Worm (Caenorhabditis elegans) whole organism, mixed stage, embryonic: ENCODE data around the gene srw-67.

ENCODE experiments used
- blmp-1 ChIP-seq: fragments of 150-350 bp; optimal IDR thresholded peaks from 2 replicates; lab custom pipeline; 2014; ENCODE audit warnings: missing biosample characterization, missing genetic modification characterization
- ces-1 ChIP-seq: fragments of 150-350 bp; optimal IDR thresholded peaks from 2 replicates; lab custom pipeline; 2014; ENCODE audit warnings: missing biosample characterization, missing genetic modification reagents, missing genetic modification characterization
- flh-1 ChIP-seq: fragments of 200-800 bp; sonication (Bioruptor generic); optimal IDR thresholded peaks from 2 replicates; lab custom pipeline; 2018; ENCODE audit warnings: mild to moderate bottlenecking, missing genetic modification characterization, moderate library complexity, missing compliant biosample characterization
- lin-13 ChIP-seq: fragments of 150-350 bp; optimal IDR thresholded peaks from 2 replicates; lab custom pipeline; 2014; ENCODE audit warnings: missing biosample characterization, missing genetic modification characterization
- nhr-12 ChIP-seq: fragments of 150-350 bp; optimal IDR thresholded peaks from 2 replicates; lab custom pipeline; 2014; ENCODE audit warnings: missing biosample characterization, missing genetic modification characterization
- pha-4 ChIP-seq: fragments of 150-350 bp; optimal IDR thresholded peaks from 2 replicates; lab custom pipeline; 2018; ENCODE audit warnings: missing biosample characterization, missing genetic modification reagents, missing genetic modification characterization
- sem-2 ChIP-seq: fragments of 200-800 bp; sonication (Bioruptor generic); optimal IDR thresholded peaks from 2 replicates; lab custom pipeline; 2018; ENCODE audit warnings: mild to moderate bottlenecking, missing genetic modification characterization, missing compliant biosample characterization

DNA sequence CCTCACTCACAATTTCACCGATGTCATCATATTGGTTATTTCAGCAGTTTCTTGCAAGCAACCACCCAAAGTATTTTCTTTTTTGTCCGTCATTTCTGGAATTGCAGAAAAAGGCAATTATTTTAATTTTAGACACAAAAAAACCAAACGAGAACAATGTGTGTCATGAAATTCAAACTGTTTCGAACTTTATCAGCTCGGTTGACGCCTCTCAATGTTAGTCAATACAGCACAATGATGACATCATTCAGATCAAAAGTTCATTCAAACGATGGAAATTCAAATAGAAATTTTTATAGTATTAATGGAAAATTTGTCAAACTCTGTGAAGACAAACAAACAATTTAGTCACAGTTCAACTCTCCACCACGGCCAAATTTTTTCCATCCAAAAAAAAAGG, 25.5 kb upstream of the srw-67 start, which contains the start of gene fbxa-105:
- TF ChIP-seq flh-1 (GFP tag; lab: Kevin White, UChicago) (no peak), lin-13 (no peak), nhr-12 (tag; lab: Kevin White, UChicago) (no peak), pha-4 (no peak), sem-2 (GFP tag; lab: Kevin White, UChicago) (no peak), ces-1 (no peak), blmp-1 (tag; lab: Kevin White, UChicago) (no peak)
